Worm (Caenorhabditis elegans) whole organism, mixed stage, embryonic: Measurements from ENCODE around the gene tam-1.

Experiments used
- hlh-1 ChIP-seq: fragments of 150-350 bp; optimal IDR thresholded peaks from 2 replicates; lab custom pipeline; 2014; ENCODE audit warnings: missing biosample characterization, missing genetic modification reagents, missing genetic modification characterization
- nhr-12 ChIP-seq: fragments of 150-350 bp; optimal IDR thresholded peaks from 2 replicates; lab custom pipeline; 2014; ENCODE audit warnings: missing biosample characterization, missing genetic modification characterization
- nhr-237 ChIP-seq: fragments of 150-350 bp; optimal IDR thresholded peaks from 2 replicates; lab custom pipeline; 2014; ENCODE audit warnings: missing biosample characterization, missing genetic modification characterization
- unc-62 ChIP-seq: fragments of 150-350 bp; optimal IDR thresholded peaks from 2 replicates; lab custom pipeline; 2014; ENCODE audit warnings: missing biosample characterization, missing genetic modification reagents, missing genetic modification characterization

- no peak for TF ChIP-seq hlh-1 (tag; lab: Kevin White, UChicago)
- TF ChIP-seq nhr-12 (tag; lab: Kevin White, UChicago) = no peak
- TF ChIP-seq nhr-237 (tag; lab: Kevin White, UChicago) = no peak
- TF ChIP-seq unc-62 (GFP tag; lab: Kevin White, UChicago) = no peak
These were observed 29.6 kb downstream of the tam-1 start for ce11 chrV:4933268-4933667.
